ENCODE assay signal across 2 fruit fly cellular contexts in genomic region chrX:1819026-1819425, dm6.
TF ChIP-seq lines count a peak whose summit lies in the region.

No protein-coding gene starts in this region.

- peak; percentile 66 for TF ChIP-seq CTCF in whole organism, embryonic (GFP tag; optimal IDR thresholded peaks at IDR 0.05; lab: Kevin White, UChicago)

TF ChIP-seq in whole organism, adult, 20 proteins besides CTCF, POLR2A, EP300 and RAD21:
- TF ChIP-seq bab1 (GFP tag; optimal IDR thresholded peaks at IDR 0.05; lab: Kevin White, UChicago) (peak; percentile 68), CG33017 (tag; optimal IDR thresholded peaks at IDR 0.05; lab: Kevin White, UChicago) (no peak), kay (GFP tag; lab: Kevin White, UChicago; ENCODE audit: borderline replicate concordance) (peak; percentile 39)

TF ChIP-seq in whole organism, embryonic, 481 proteins besides CTCF, POLR2A, EP300 and RAD21:
- TF ChIP-seq E2f2 (GFP tag; IDR thresholded peaks at IDR 0.05; lab: Robert Waterston, UW) (peak; percentile 24; the same call in 1 of the 2 replicates), exex (tag; optimal IDR thresholded peaks at IDR 0.05; lab: Kevin White, UChicago) (peak; percentile 30), az2 (GFP tag; optimal IDR thresholded peaks at IDR 0.05; lab: Kevin White, UChicago) (no peak), zen (tag; optimal IDR thresholded peaks at IDR 0.05; lab: Kevin White, UChicago) (peak; percentile 31), Med (GFP tag; lab: Kevin White, UChicago) (peak; percentile 73), pita (GFP tag; optimal IDR thresholded peaks at IDR 0.05; lab: Kevin White, UChicago) (peak; percentile 23), bsh (GFP tag; optimal IDR thresholded peaks at IDR 0.05; lab: Kevin White, UChicago) (no peak), ara (GFP tag; IDR thresholded peaks at IDR 0.05; lab: Robert Waterston, UW) (no peak), gfzf (GFP tag; optimal IDR thresholded peaks at IDR 0.05; lab: Kevin White, UChicago) (peak; percentile 38), CG12659 (GFP tag; optimal IDR thresholded peaks at IDR 0.05; lab: Kevin White, UChicago) (no peak), CG13287 (GFP tag; IDR thresholded peaks at IDR 0.05; lab: Robert Waterston, UW; ENCODE audit: partially characterized antibody) (peak; percentile 12; the same call in 1 of the 2 replicates), stwl (tag; optimal IDR thresholded peaks at IDR 0.05; lab: Kevin White, UChicago) (peak; percentile 16), Lim3 (GFP tag; IDR thresholded peaks at IDR 0.05; lab: Robert Waterston, UW) (no peak), CG7786 (GFP tag; optimal IDR thresholded peaks at IDR 0.05; lab: Kevin White, UChicago) (no peak), Sox100B (GFP tag; optimal IDR thresholded peaks at IDR 0.05; lab: Kevin White, UChicago) (no peak), CG7372 (GFP tag; IDR thresholded peaks at IDR 0.05; lab: Robert Waterston, UW) (no peak), pzg (GFP tag; optimal IDR thresholded peaks at IDR 0.05; lab: Kevin White, UChicago) (peak; percentile 6), kay (GFP tag; optimal IDR thresholded peaks at IDR 0.05; lab: Kevin White, UChicago) (peak; percentile 67), CG3407 (GFP tag; optimal IDR thresholded peaks at IDR 0.05; lab: Kevin White, UChicago) (no peak), CG1024 (GFP tag; IDR thresholded peaks at IDR 0.05; lab: Robert Waterston, UW) (no peak), CG17802 (tag; optimal IDR thresholded peaks at IDR 0.05; lab: Kevin White, UChicago) (peak; percentile 27), HmgZ (tag; optimal IDR thresholded peaks at IDR 0.05; lab: Kevin White, UChicago) (no peak), NFAT (GFP tag; IDR thresholded peaks at IDR 0.05; lab: Robert Waterston, UW) (0 out of 2 replicates have a peak, but pooled peaks have one; percentile 6), Dp (GFP tag; optimal IDR thresholded peaks at IDR 0.05; lab: Kevin White, UChicago) (peak; percentile 0), prd (optimal IDR thresholded peaks at IDR 0.05; lab: Kevin White, UChicago) (no peak), prd (GFP tag; IDR thresholded peaks at IDR 0.05; lab: Robert Waterston, UW) (no peak)

Comparison
In these comparisons a context has a peak if more than half of its experiments do, and no peak if none do; other contexts are left out.
1. Of the 1 proteins assayed by ChIP-seq in both whole organism, embryonic and whole organism, adult: peak only in whole organism, embryonic: none; only in whole organism, adult: none; in both: kay; in neither: 0.